Fruit fly (Drosophila melanogaster) whole organism: ENCODE data around the gene Mo25.

Experiments
- CG8478 ChIP-seq: fragments of >200 bp; optimal IDR thresholded peaks from 2 replicates; lab custom pipeline; 2018; ENCODE audit warnings: inconsistent platforms
- Dll ChIP-seq: fragments of >200 bp; optimal IDR thresholded peaks from 2 replicates; lab custom pipeline; 2017
- psq ChIP-seq: fragments of >200 bp; optimal IDR thresholded peaks from 2 replicates; lab custom pipeline; 2017

DNA sequence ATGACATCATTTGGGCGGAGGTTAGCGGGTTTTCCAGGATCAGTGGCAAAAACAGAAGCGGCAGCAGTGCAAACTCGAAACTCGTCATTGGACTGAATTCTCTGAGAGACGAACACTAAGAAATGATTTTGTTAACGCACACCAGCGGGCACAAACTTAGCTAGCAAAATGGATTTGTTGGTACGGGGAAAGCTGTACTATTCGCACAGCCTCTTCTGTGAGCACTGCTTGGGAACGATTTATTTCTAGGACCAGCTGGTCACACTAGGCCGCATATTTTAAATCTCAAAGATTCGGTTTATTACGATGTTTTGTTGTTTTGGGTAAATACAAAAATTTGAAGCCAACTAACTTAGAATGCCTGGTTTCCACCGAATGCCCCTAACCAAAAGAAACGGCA lies 6.2 kb downstream of the Mo25 start, which contains the start of gene CG4098:
- TF ChIP-seq Dll (lab: Kevin White, UChicago) (no peak), psq (lab: Kevin White, UChicago) (no peak), CG8478 (no peak)
